Worm (Caenorhabditis elegans) whole organism, L1 larva: ENCODE measurements around the gene Y54F10BM.12.

Experiments
- C34B4.2 ChIP-seq: sonication (generic microtip); optimal IDR thresholded peaks from 2 replicates; lab custom pipeline; 2017; ENCODE audit warnings: mild to moderate bottlenecking, missing genetic modification characterization, missing compliant biosample characterization
- blmp-1 ChIP-seq: fragments of 150-350 bp; optimal IDR thresholded peaks from 2 replicates; lab custom pipeline; 2014; ENCODE audit warnings: missing biosample characterization, missing genetic modification characterization
- ceh-63 ChIP-seq: fragments of 200-800 bp; sonication (Bioruptor generic); optimal IDR thresholded peaks from 2 replicates; lab custom pipeline; 2018; ENCODE audit warnings: mild to moderate bottlenecking, missing genetic modification characterization, missing compliant biosample characterization
- ceh-8 ChIP-seq: fragments of 200-800 bp; sonication (Bioruptor generic); optimal IDR thresholded peaks from 2 replicates; lab custom pipeline; 2018; ENCODE audit warnings: mild to moderate bottlenecking, missing genetic modification characterization, moderate library complexity, missing compliant biosample characterization
- ceh-82 ChIP-seq, 3 experiments: fragments of 150-350 bp in 1 of 3; sonication (generic microtip) in 2 of 3; optimal IDR thresholded peaks; 2 replicates each; lab custom pipeline; 2014 to 2017; ENCODE audit warnings: missing biosample characterization in 3 of 3, missing genetic modification characterization in 3 of 3
- ces-1 ChIP-seq: fragments of 150-350 bp; optimal IDR thresholded peaks from 2 replicates; lab custom pipeline; 2014; ENCODE audit warnings: missing biosample characterization, missing genetic modification reagents, missing genetic modification characterization
- dpl-1 ChIP-seq, 3 experiments: fragments of 150-350 bp in 2 of 3; sonication (generic microtip) in 1 of 3; optimal IDR thresholded peaks; 2 replicates each; lab custom pipeline; 2014 to 2017; ENCODE audit warnings: missing biosample characterization in 3 of 3, missing genetic modification characterization in 3 of 3, missing genetic modification reagents in 3 of 3
- dsc-1 ChIP-seq: sonication (generic microtip); optimal IDR thresholded peaks from 2 replicates; lab custom pipeline; 2016; ENCODE audit warnings: mild to moderate bottlenecking, missing genetic modification characterization, missing compliant biosample characterization
- efl-1 ChIP-seq, 4 experiments: fragments of 150-350 bp; optimal IDR thresholded peaks in 3 of 4; peaks in 1 of 4; 1 replicate in 1 of 4; 2 replicates in 3 of 4; lab custom pipeline; 2014; ENCODE audit warnings: missing biosample characterization in 2 of 4, missing genetic modification characterization in 2 of 4, missing genetic modification reagents in 2 of 4
- ets-5 ChIP-seq: fragments of 200-800 bp; sonication (Bioruptor generic); IDR thresholded peaks from 2 replicates; pipeline ENCODE4 v1.3.6; 2022; ENCODE audit warnings: missing genetic modification characterization, missing compliant biosample characterization
- fkh-10 ChIP-seq: sonication (generic microtip); optimal IDR thresholded peaks from 2 replicates; lab custom pipeline; 2017; ENCODE audit warnings: missing biosample characterization, missing genetic modification reagents, missing genetic modification characterization
- fkh-4 ChIP-seq: sonication (generic microtip); optimal IDR thresholded peaks from 2 replicates; lab custom pipeline; 2016; ENCODE audit warnings: missing compliant biosample characterization, missing genetic modification characterization, borderline replicate concordance
- fkh-8 ChIP-seq: sonication (generic microtip); optimal IDR thresholded peaks from 2 replicates; lab custom pipeline; 2016; ENCODE audit warnings: mild to moderate bottlenecking, missing genetic modification characterization, missing compliant biosample characterization
- hlh-17 ChIP-seq: fragments of 200-800 bp; sonication (Bioruptor generic); optimal IDR thresholded peaks from 2 replicates; lab custom pipeline; 2018; ENCODE audit warnings: missing genetic modification characterization, mild to moderate bottlenecking, missing compliant biosample characterization, moderate library complexity, borderline replicate concordance
- isw-1 ChIP-seq: fragments of 200-800 bp; sonication (Bioruptor generic); IDR thresholded peaks from 2 replicates; pipeline ENCODE4 v1.3.6; 2022; ENCODE audit warnings: missing genetic modification characterization, missing compliant biosample characterization
- lin-15B ChIP-seq: fragments of 150-350 bp; sonication (generic microtip); optimal IDR thresholded peaks from 3 replicates; lab custom pipeline; 2014; ENCODE audit warnings: missing biosample characterization, missing genetic modification characterization
- lin-35 ChIP-seq, 2 experiments: fragments of 150-350 bp; optimal IDR thresholded peaks; 2 replicates each; lab custom pipeline; 2014; ENCODE audit warnings: missing biosample characterization in 2 of 2, missing genetic modification characterization in 2 of 2, missing genetic modification reagents in 2 of 2
- lsy-2 ChIP-seq, 2 experiments: fragments of 150-350 bp; optimal IDR thresholded peaks; 2 replicates each; lab custom pipeline; 2014; ENCODE audit warnings: missing biosample characterization in 2 of 2, missing genetic modification characterization in 2 of 2
- mab-9 ChIP-seq: fragments of 200-800 bp; sonication (Bioruptor generic); IDR thresholded peaks from 2 replicates; pipeline ENCODE4 v1.3.6; 2022; ENCODE audit warnings: missing genetic modification reagents, missing genetic modification characterization, missing compliant biosample characterization
- mep-1 ChIP-seq: fragments of 150-350 bp; optimal IDR thresholded peaks from 2 replicates; lab custom pipeline; 2014; ENCODE audit warnings: missing biosample characterization, missing genetic modification characterization
- nhr-12 ChIP-seq: sonication (generic microtip); optimal IDR thresholded peaks from 2 replicates; lab custom pipeline; 2017; ENCODE audit warnings: missing biosample characterization, missing genetic modification characterization
- nhr-19 ChIP-seq: fragments of 200-800 bp; sonication (Bioruptor generic); conservative IDR thresholded peaks from 2 replicates; pipeline ENCODE4 v1.3.6; 2022; ENCODE audit warnings: missing genetic modification characterization, missing compliant biosample characterization
- nhr-20 ChIP-seq: sonication (generic microtip); optimal IDR thresholded peaks from 2 replicates; lab custom pipeline; 2016; ENCODE audit warnings: mild to moderate bottlenecking, missing genetic modification characterization, missing compliant biosample characterization
- nhr-84 ChIP-seq: sonication (generic microtip); optimal IDR thresholded peaks from 2 replicates; lab custom pipeline; 2017; ENCODE audit warnings: missing biosample characterization, missing genetic modification characterization
- nhr-90 ChIP-seq: sonication (generic microtip); optimal IDR thresholded peaks from 2 replicates; lab custom pipeline; 2016; ENCODE audit warnings: mild to moderate bottlenecking, missing genetic modification characterization, missing compliant biosample characterization; ENCODE audit not compliant: poor library complexity
- rnt-1 ChIP-seq: sonication (generic microtip); optimal IDR thresholded peaks from 2 replicates; lab custom pipeline; 2016; ENCODE audit warnings: mild to moderate bottlenecking, missing genetic modification characterization, moderate library complexity, missing compliant biosample characterization
- skn-1 ChIP-seq: fragments of 150-350 bp; optimal IDR thresholded peaks from 2 replicates; lab custom pipeline; 2014; ENCODE audit warnings: missing biosample characterization, missing genetic modification characterization
- snu-23 ChIP-seq: sonication (generic microtip); optimal IDR thresholded peaks from 2 replicates; lab custom pipeline; 2016; ENCODE audit warnings: missing genetic modification characterization, missing compliant biosample characterization
- sox-4 ChIP-seq: sonication (generic microtip); optimal IDR thresholded peaks from 2 replicates; lab custom pipeline; 2016; ENCODE audit warnings: missing genetic modification characterization, missing compliant biosample characterization
- swsn-7 ChIP-seq: sonication (generic microtip); optimal IDR thresholded peaks from 2 replicates; lab custom pipeline; 2016; ENCODE audit warnings: missing genetic modification characterization, missing compliant biosample characterization
- tbx-2 ChIP-seq: sonication (generic microtip); optimal IDR thresholded peaks from 2 replicates; lab custom pipeline; 2016; ENCODE audit warnings: missing genetic modification characterization, missing compliant biosample characterization
- unc-130 ChIP-seq: fragments of 150-350 bp; optimal IDR thresholded peaks from 2 replicates; lab custom pipeline; 2017; ENCODE audit warnings: missing biosample characterization, missing genetic modification characterization, inconsistent platforms
- vab-15 ChIP-seq: sonication (generic microtip); optimal IDR thresholded peaks from 2 replicates; lab custom pipeline; 2017; ENCODE audit warnings: missing genotype, mild to moderate bottlenecking, missing genetic modification characterization, missing compliant biosample characterization
- ztf-11 ChIP-seq, 2 experiments: sonication (generic microtip); optimal IDR thresholded peaks; 2 replicates each; lab custom pipeline; 2016 to 2017; ENCODE audit warnings: missing genetic modification characterization in 2 of 2, missing biosample characterization in 1 of 2, missing compliant biosample characterization in 1 of 2

The Y54F10BM.12 gene

DNA sequence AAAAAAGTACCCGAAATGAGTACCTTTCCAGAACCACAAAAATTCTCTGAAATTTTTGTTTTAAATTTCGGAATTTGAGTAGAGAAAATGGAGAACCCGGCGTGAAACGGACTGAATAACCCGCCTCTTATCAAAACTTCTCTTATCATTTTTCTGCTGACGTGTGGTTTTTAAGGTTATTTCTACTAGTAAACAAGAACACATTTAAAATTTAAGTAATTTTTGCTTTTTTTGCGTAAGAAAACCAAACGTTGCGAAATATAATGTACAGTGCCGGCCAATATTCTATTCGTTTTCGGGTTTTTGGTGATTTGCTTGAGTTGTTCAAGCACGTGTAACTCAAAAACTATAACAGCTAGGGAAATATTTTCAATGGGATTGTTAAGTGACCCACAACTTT lies 18.5 kb downstream of the Y54F10BM.12 start:
- TF ChIP-seq blmp-1 (tag; lab: Kevin White, UChicago), result no peak
- TF ChIP-seq dsc-1 (tag; lab: Kevin White, UChicago), result no peak
- no peak for TF ChIP-seq ztf-11 (tag; optimal IDR thresholded peaks at IDR 0.05; lab: Kevin White, UChicago)
- no peak for TF ChIP-seq ets-5
- TF ChIP-seq unc-130, result no peak
- no peak for TF ChIP-seq mab-9 (GFP tag; lab: Robert Waterston, UW)
- no peak for TF ChIP-seq ceh-8
- TF ChIP-seq hlh-17 (GFP tag; lab: Kevin White, UChicago), result no peak
- no peak for TF ChIP-seq fkh-4 (tag; lab: Kevin White, UChicago)

ce11 chrIII:2308026-2308425 lies 21.5 kb downstream of the Y54F10BM.12 start, which contains the start of the genes fbxa-1 and Y54F10BM.20:
Gene fbxa-1, minus strand, starts transcription at chrIII:2308126.
Gene Y54F10BM.20, plus strand, starts transcription at chrIII:2308256.
- TF ChIP-seq nhr-84 (tag; lab: Kevin White, UChicago) (no peak), nhr-12 (tag; lab: Kevin White, UChicago) (no peak), vab-15 (tag; lab: Kevin White, UChicago) (no peak), isw-1 (GFP tag; lab: Robert Waterston, UW) (no peak), lin-35 (GFP tag; optimal IDR thresholded peaks at IDR 0.05; lab: Kevin White, UChicago) (no peak), fkh-10 (GFP tag; lab: Kevin White, UChicago) (no peak), ceh-63 (no peak)

DNA sequence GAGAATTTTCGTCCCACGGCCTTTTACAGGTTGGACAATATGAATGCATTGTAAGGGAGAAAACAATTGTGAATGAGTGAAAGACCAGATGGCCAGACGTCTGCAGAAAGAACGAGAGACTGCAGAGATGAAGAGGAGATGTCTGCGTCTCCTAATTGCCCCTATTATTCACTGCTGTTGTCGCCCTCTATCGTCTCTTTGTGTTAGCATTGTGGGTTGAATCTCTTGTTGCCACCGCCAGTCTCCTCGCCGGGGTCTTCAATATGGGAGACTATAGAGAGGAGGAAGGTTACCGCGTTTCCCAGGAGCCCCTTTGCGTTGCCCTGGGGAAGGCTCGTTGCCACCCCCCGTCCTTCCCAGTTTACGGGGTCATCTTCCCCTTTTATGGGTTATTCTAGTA lies 24.6 kb downstream of the Y54F10BM.12 start, which contains the start of gene Y54F10BM.9:
TSS of gene Y54F10BM.9 (minus strand) at position 61 of the 400 bp plus-strand sequence.
- TF ChIP-seq lin-35 (GFP tag; optimal IDR thresholded peaks at IDR 0.05; lab: Kevin White, UChicago), result peak; percentile 20 to 55
- TF ChIP-seq dsc-1 (tag; lab: Kevin White, UChicago), result peak; percentile 23
- peak; percentile 58 for TF ChIP-seq snu-23 (GFP tag; lab: Kevin White, UChicago)
- TF ChIP-seq ets-5, result no peak
- peak; percentile 8 for TF ChIP-seq blmp-1 (tag; lab: Kevin White, UChicago)
- peak; percentile 36 to 52 for TF ChIP-seq lsy-2 (tag; optimal IDR thresholded peaks at IDR 0.05; lab: Kevin White, UChicago)
- peak; percentile 13 for TF ChIP-seq tbx-2 (tag; lab: Kevin White, UChicago)
- TF ChIP-seq nhr-20 (tag; lab: Kevin White, UChicago), result peak; percentile 12
- peak in 2 of 3 experiments; percentile 29 to 46 for TF ChIP-seq ceh-82 (tag; optimal IDR thresholded peaks at IDR 0.05; lab: Kevin White, UChicago)
- TF ChIP-seq efl-1 (optimal IDR thresholded peaks at IDR 0.05; lab: Kevin White, UChicago), result peak; percentile 76 to 82
- peak; percentile 43 to 95 for TF ChIP-seq efl-1 (GFP tag; optimal IDR thresholded peaks at IDR 0.05 in 1 of 2; lab: Kevin White, UChicago)
- TF ChIP-seq fkh-8 (tag; lab: Kevin White, UChicago), result peak; percentile 1
- TF ChIP-seq dpl-1 (GFP tag; optimal IDR thresholded peaks at IDR 0.05; lab: Kevin White, UChicago), result peak; percentile 6 to 15 (median 10)
- no peak for TF ChIP-seq sox-4 (tag; lab: Kevin White, UChicago)
- TF ChIP-seq rnt-1 (tag; lab: Kevin White, UChicago), result peak; percentile 53
- TF ChIP-seq swsn-7 (tag; lab: Kevin White, UChicago), result peak; percentile 24
- no peak for TF ChIP-seq nhr-90 (tag; lab: Kevin White, UChicago)

DNA sequence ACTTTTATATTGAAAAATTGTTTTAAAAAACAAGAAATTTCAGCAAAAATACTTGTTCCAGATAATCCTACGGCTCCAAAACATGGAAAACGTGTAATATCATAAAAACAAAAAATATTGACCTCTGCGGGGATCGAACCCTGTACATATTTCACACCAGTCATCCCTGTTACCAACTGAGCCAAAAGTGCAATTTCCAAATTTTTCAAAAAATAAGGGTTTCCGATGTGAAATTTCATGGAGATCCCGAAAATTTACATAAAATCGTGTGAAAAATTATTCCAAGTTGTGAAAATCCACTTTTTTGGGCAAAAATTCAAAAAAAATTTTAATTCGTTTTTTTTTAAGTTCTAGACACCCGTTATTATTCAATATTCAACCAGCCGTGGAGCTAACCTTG lies 25.3 kb downstream of the Y54F10BM.12 start:
- no peak for TF ChIP-seq efl-1 (optimal IDR thresholded peaks at IDR 0.05; lab: Kevin White, UChicago)
- peak in 1 of 2 experiments; percentile 26 for TF ChIP-seq efl-1 (GFP tag; optimal IDR thresholded peaks at IDR 0.05 in 1 of 2; lab: Kevin White, UChicago)
- TF ChIP-seq C34B4.2, result no peak

DNA sequence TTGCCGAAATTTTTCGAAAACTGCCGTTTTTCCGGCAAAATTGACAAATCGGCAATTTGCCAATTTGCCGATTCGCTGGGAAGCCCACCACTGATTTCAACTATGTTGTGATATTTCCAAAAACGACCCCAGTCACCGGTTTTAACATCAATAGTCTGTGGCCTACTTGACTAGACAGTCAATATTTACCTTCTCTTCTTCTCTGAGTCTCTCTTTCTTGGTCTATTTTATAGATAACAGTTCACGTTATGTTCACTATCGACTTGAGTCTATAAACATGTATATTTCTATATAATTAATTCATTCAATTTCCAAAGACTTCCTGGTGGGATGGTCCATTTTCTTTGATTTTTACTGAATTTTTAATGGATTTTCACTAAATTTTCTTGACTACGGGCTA lies 34.7 kb downstream of the Y54F10BM.12 start:
- TF ChIP-seq tbx-2 (tag; lab: Kevin White, UChicago) (no peak), efl-1 (optimal IDR thresholded peaks at IDR 0.05; lab: Kevin White, UChicago) (no peak), efl-1 (GFP tag; optimal IDR thresholded peaks at IDR 0.05 in 1 of 2; lab: Kevin White, UChicago) (peak in 1 of 2 experiments; percentile 80), lin-35 (GFP tag; optimal IDR thresholded peaks at IDR 0.05; lab: Kevin White, UChicago) (peak in 1 of 2 experiments; percentile 8), mep-1 (tag; lab: Kevin White, UChicago) (no peak), nhr-19 (GFP tag; lab: Robert Waterston, UW) (no peak), ces-1 (GFP tag; lab: Kevin White, UChicago) (no peak), skn-1 (tag; lab: Kevin White, UChicago) (no peak), lin-15B (tag; lab: Kevin White, UChicago) (no peak)
- TF ChIP-seq, all 84 proteins: peak for 2
